ENCODE assay signal across 4 worm cellular contexts in the genomic region with DNA sequence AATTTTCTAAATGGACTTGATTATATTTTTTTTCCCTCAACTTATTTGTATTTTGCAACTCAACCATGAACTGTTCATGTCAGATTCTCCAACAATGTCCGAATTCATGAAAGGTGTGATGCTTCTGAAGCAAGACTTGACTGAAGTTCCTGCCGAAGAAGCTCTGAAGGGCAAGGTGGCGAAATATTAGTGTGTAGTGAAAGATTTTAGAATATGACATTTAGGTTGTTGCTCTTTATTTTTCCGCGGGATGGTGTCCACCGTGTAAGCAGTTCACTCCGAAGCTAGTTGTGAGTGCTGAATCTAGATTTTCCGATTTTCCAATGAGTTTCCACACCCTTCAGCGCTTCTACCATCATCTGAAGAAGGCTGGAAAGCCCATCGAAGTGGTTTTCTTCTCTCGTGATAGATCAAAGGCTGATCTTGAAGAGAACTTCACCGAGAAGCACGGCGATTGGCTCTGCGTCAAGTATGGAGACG.
TF ChIP-seq lines count a peak whose summit lies in the region.

A gene (plus strand): TSS at position 51 of the 480 bp plus-strand sequence.

TF ChIP-seq in whole organism, L1 larva, 84 proteins besides CTCF, POLR2A, EP300 and RAD21:
- peak; percentile 18 for TF ChIP-seq rnt-1 (tag; optimal IDR thresholded peaks at IDR 0.05; lab: Kevin White, UChicago)
- TF ChIP-seq ama-1 (optimal IDR thresholded peaks at IDR 0.05; lab: Kevin White, UChicago), result peak; percentile 61
- no peak for TF ChIP-seq tlp-1 (tag; optimal IDR thresholded peaks at IDR 0.05; lab: Kevin White, UChicago)

TF ChIP-seq in whole organism, L3 larva, 47 proteins besides CTCF, POLR2A, EP300 and RAD21:
- TF ChIP-seq eor-1 (tag; optimal IDR thresholded peaks at IDR 0.05; lab: Kevin White, UChicago) (no peak), ama-1 (optimal IDR thresholded peaks at IDR 0.05; lab: Kevin White, UChicago) (peak; percentile 78)

TF ChIP-seq in whole organism, L4 larva, 104 proteins besides CTCF, POLR2A, EP300 and RAD21 (continues in another document):
- TF ChIP-seq ceh-32 (tag; optimal IDR thresholded peaks at IDR 0.05; lab: Kevin White, UChicago; ENCODE audit: poor library complexity) (no peak), duxl-1 (tag; optimal IDR thresholded peaks at IDR 0.05; lab: Kevin White, UChicago; ENCODE audit: poor library complexity) (no peak), F10B5.3 (tag; optimal IDR thresholded peaks at IDR 0.05; lab: Kevin White, UChicago) (no peak), snpc-1.2 (GFP tag; IDR thresholded peaks at IDR 0.05; lab: Robert Waterston, UW) (peak; percentile 55; the same call in 1 of the 2 replicates), jun-1 (tag; optimal IDR thresholded peaks at IDR 0.05; lab: Kevin White, UChicago) (no peak), ceh-28 (tag; optimal IDR thresholded peaks at IDR 0.05; lab: Kevin White, UChicago) (no peak), saeg-2 (GFP tag; IDR thresholded peaks at IDR 0.05; lab: Robert Waterston, UW) (peak; percentile 36; the same call in 1 of the 2 replicates), rbr-2 (tag; optimal IDR thresholded peaks at IDR 0.05; lab: Kevin White, UChicago) (no peak), ces-1 (GFP tag; optimal IDR thresholded peaks at IDR 0.05; lab: Kevin White, UChicago) (no peak), T20F7.1 (GFP tag; optimal IDR thresholded peaks at IDR 0.05; lab: Kevin White, UChicago) (no peak), nhr-42 (GFP tag; IDR thresholded peaks at IDR 0.05; lab: Robert Waterston, UW) (0 out of 2 replicates have a peak, but pooled peaks have one; percentile 49), lin-13 (GFP tag; optimal IDR thresholded peaks at IDR 0.05; lab: Kevin White, UChicago) (no peak), unc-39 (tag; optimal IDR thresholded peaks at IDR 0.05; lab: Kevin White, UChicago) (no peak), nhr-111 (GFP tag; optimal IDR thresholded peaks at IDR 0.05; lab: Kevin White, UChicago) (peak; percentile 9), dve-1 (tag; optimal IDR thresholded peaks at IDR 0.05; lab: Kevin White, UChicago; ENCODE audit: insufficient read depth) (no peak), nhr-11 (tag; optimal IDR thresholded peaks at IDR 0.05; lab: Kevin White, UChicago) (no peak), Y75B8A.6 (GFP tag; IDR thresholded peaks at IDR 0.05; lab: Robert Waterston, UW) (0 out of 2 replicates have a peak, but pooled peaks have one; percentile 50), daf-12 (tag; optimal IDR thresholded peaks at IDR 0.05; lab: Kevin White, UChicago) (no peak), daf-16 (GFP tag; optimal IDR thresholded peaks at IDR 0.05; lab: Kevin White, UChicago) (no peak), daf-16 (tag; optimal IDR thresholded peaks at IDR 0.05; lab: Kevin White, UChicago) (peak; percentile 2), zfp-2 (tag; optimal IDR thresholded peaks at IDR 0.05; lab: Kevin White, UChicago) (no peak), mep-1 (tag; optimal IDR thresholded peaks at IDR 0.05; lab: Kevin White, UChicago) (no peak), T26A8.4 (GFP tag; IDR thresholded peaks at IDR 0.05; lab: Robert Waterston, UW) (0 out of 2 replicates have a peak, but pooled peaks have one; percentile 54), lin-38 (GFP tag; IDR thresholded peaks at IDR 0.05; lab: Robert Waterston, UW) (peak; percentile 54), ceh-82 (tag; optimal IDR thresholded peaks at IDR 0.05; lab: Kevin White, UChicago) (no peak), pqm-1 (tag; optimal IDR thresholded peaks at IDR 0.05; lab: Kevin White, UChicago) (no peak), daf-19 (GFP tag; conservative IDR thresholded peaks at IDR 0.05; lab: Robert Waterston, UW) (no peak), egl-43 (GFP tag; IDR thresholded peaks at IDR 0.05; lab: Robert Waterston, UW) (no peak), arid-1 (GFP tag; conservative IDR thresholded peaks at IDR 0.05; lab: Robert Waterston, UW) (0 out of 2 replicates have a peak, but pooled peaks have one; percentile 29), ama-1 (optimal IDR thresholded peaks at IDR 0.05; lab: Kevin White, UChicago) (peak; percentile 60), sdz-12 (GFP tag; optimal IDR thresholded peaks at IDR 0.05; lab: Kevin White, UChicago) (no peak), unc-62 (GFP tag; optimal IDR thresholded peaks at IDR 0.05 in 1 of 2; lab: Kevin White, UChicago) (no peak), unc-62 (tag; optimal IDR thresholded peaks at IDR 0.05; lab: Kevin White, UChicago) (no peak), aha-1 (tag; lab: Kevin White, UChicago) (peak; percentile 19), lin-29 (GFP tag; IDR thresholded peaks at IDR 0.05; lab: Robert Waterston, UW) (no peak), lin-15B (tag; optimal IDR thresholded peaks at IDR 0.05; lab: Kevin White, UChicago) (no peak), pha-4 (GFP tag; IDR thresholded peaks at IDR 0.05; lab: Robert Waterston, UW) (0 out of 2 replicates have a peak, but pooled peaks have one; percentile 35), pha-4 (tag; optimal IDR thresholded peaks at IDR 0.05; lab: Kevin White, UChicago) (no peak), ztf-7 (tag; optimal IDR thresholded peaks at IDR 0.05; lab: Kevin White, UChicago) (no peak), R02D3.7 (tag; optimal IDR thresholded peaks at IDR 0.05; lab: Kevin White, UChicago) (no peak)

TF ChIP-seq in whole organism, young adult, 124 proteins besides CTCF, POLR2A, EP300 and RAD21 (continues in another document):
- TF ChIP-seq F22D6.2 (tag; optimal IDR thresholded peaks at IDR 0.05; lab: Kevin White, UChicago), result no peak
- TF ChIP-seq F52B5.7 (tag; optimal IDR thresholded peaks at IDR 0.05; lab: Kevin White, UChicago), result peak; percentile 42
- TF ChIP-seq unc-130 (GFP tag; optimal IDR thresholded peaks at IDR 0.05; lab: Kevin White, UChicago), result no peak
- no peak for TF ChIP-seq K12H6.12 (tag; optimal IDR thresholded peaks at IDR 0.05; lab: Kevin White, UChicago)
- no peak for TF ChIP-seq attf-3 (GFP tag; conservative IDR thresholded peaks at IDR 0.05; lab: Robert Waterston, UW)
- TF ChIP-seq F37B4.10 (GFP tag; IDR thresholded peaks at IDR 0.05; lab: Robert Waterston, UW), result no peak
- TF ChIP-seq Y53F4B.3 (GFP tag; IDR thresholded peaks at IDR 0.05; lab: Robert Waterston, UW), result no peak
- no peak for TF ChIP-seq repo-1 (tag; optimal IDR thresholded peaks at IDR 0.05; lab: Kevin White, UChicago)
- TF ChIP-seq die-1 (tag; optimal IDR thresholded peaks at IDR 0.05; lab: Kevin White, UChicago), result no peak
- TF ChIP-seq let-607 (tag; optimal IDR thresholded peaks at IDR 0.05; lab: Kevin White, UChicago), result no peak
- TF ChIP-seq hlh-12 (tag; optimal IDR thresholded peaks at IDR 0.05; lab: Kevin White, UChicago), result no peak
- peak; percentile 62; the same call in 1 of the 2 replicates for TF ChIP-seq lin-26 (GFP tag; IDR thresholded peaks at IDR 0.05; lab: Robert Waterston, UW)
- TF ChIP-seq dpl-1 (GFP tag; optimal IDR thresholded peaks at IDR 0.05; lab: Kevin White, UChicago), result no peak
- TF ChIP-seq snpc-1.3 (tag; optimal IDR thresholded peaks at IDR 0.05; lab: Kevin White, UChicago; ENCODE audit: insufficient read depth), result no peak
- TF ChIP-seq egrh-3 (GFP tag; IDR thresholded peaks at IDR 0.05; lab: Robert Waterston, UW), result no peak
- no peak for TF ChIP-seq nhr-179 (tag; optimal IDR thresholded peaks at IDR 0.05; lab: Kevin White, UChicago)
- no peak for TF ChIP-seq ztf-3 (GFP tag; optimal IDR thresholded peaks at IDR 0.05; lab: Kevin White, UChicago)
- TF ChIP-seq F39B2.1 (GFP tag; IDR thresholded peaks at IDR 0.05; lab: Robert Waterston, UW), result peak; percentile 9; the same call in 1 of the 2 replicates
- peak; percentile 18 for TF ChIP-seq T07F8.4 (tag; optimal IDR thresholded peaks at IDR 0.05; lab: Kevin White, UChicago)
- TF ChIP-seq B0019.2 (GFP tag; conservative IDR thresholded peaks at IDR 0.05; lab: Robert Waterston, UW), result no peak
- no peak for TF ChIP-seq ztf-18 (tag; optimal IDR thresholded peaks at IDR 0.05; lab: Kevin White, UChicago)
- no peak for TF ChIP-seq aptf-2 (GFP tag; conservative IDR thresholded peaks at IDR 0.05; lab: Robert Waterston, UW)
- TF ChIP-seq D2030.7 (GFP tag; IDR thresholded peaks at IDR 0.05; lab: Robert Waterston, UW), result 0 out of 2 replicates have a peak, but pooled peaks have one; percentile 9
- no peak for TF ChIP-seq F57C9.4 (tag; optimal IDR thresholded peaks at IDR 0.05; lab: Kevin White, UChicago)
- TF ChIP-seq mes-4 (tag; optimal IDR thresholded peaks at IDR 0.05; lab: Kevin White, UChicago), result no peak
- TF ChIP-seq unc-62 (GFP tag; optimal IDR thresholded peaks at IDR 0.05; lab: Kevin White, UChicago), result no peak
- peak; percentile 77 for TF ChIP-seq hsf-1 (GFP tag; IDR thresholded peaks at IDR 0.05; lab: Robert Waterston, UW)
- peak; percentile 86 for TF ChIP-seq B0336.3 (GFP tag; IDR thresholded peaks at IDR 0.05; lab: Robert Waterston, UW)
- TF ChIP-seq fkh-3 (tag; optimal IDR thresholded peaks at IDR 0.05; lab: Kevin White, UChicago), result peak; percentile 47
- no peak for TF ChIP-seq gei-17 (GFP tag; optimal IDR thresholded peaks at IDR 0.05; lab: Kevin White, UChicago)
- 0 out of 2 replicates have a peak, but pooled peaks have one; percentile 32 for TF ChIP-seq Y79H2A.3 (GFP tag; conservative IDR thresholded peaks at IDR 0.05; lab: Robert Waterston, UW)
- no peak for TF ChIP-seq ceh-27 (GFP tag; optimal IDR thresholded peaks at IDR 0.05; lab: Kevin White, UChicago)
- TF ChIP-seq egl-18 (GFP tag; IDR thresholded peaks at IDR 0.05; lab: Robert Waterston, UW), result no peak
- TF ChIP-seq attf-5 (GFP tag; optimal IDR thresholded peaks at IDR 0.05; lab: Kevin White, UChicago), result no peak
- no peak for TF ChIP-seq dpff-1 (tag; optimal IDR thresholded peaks at IDR 0.05; lab: Kevin White, UChicago)
- TF ChIP-seq madf-3 (GFP tag; IDR thresholded peaks at IDR 0.05; lab: Robert Waterston, UW), result no peak
- no peak for TF ChIP-seq efl-1 (GFP tag; optimal IDR thresholded peaks at IDR 0.05; lab: Kevin White, UChicago)
- no peak for TF ChIP-seq rec-8 (tag; optimal IDR thresholded peaks at IDR 0.05; lab: Kevin White, UChicago)
- TF ChIP-seq cebp-1 (GFP tag; IDR thresholded peaks at IDR 0.05; lab: Robert Waterston, UW), result no peak
- peak; percentile 4 for TF ChIP-seq cebp-1 (tag; optimal IDR thresholded peaks at IDR 0.05; lab: Kevin White, UChicago)
- TF ChIP-seq hmg-1.2 (GFP tag; IDR thresholded peaks at IDR 0.05; lab: Robert Waterston, UW), result 0 out of 2 replicates have a peak, but pooled peaks have one; percentile 14
- TF ChIP-seq ceh-40 (GFP tag; IDR thresholded peaks at IDR 0.05; lab: Robert Waterston, UW), result 0 out of 2 replicates have a peak, but pooled peaks have one; percentile 26
- no peak for TF ChIP-seq C17E4.6 (GFP tag; IDR thresholded peaks at IDR 0.05; lab: Robert Waterston, UW)
- 0 out of 2 replicates have a peak, but pooled peaks have one; percentile 14 for TF ChIP-seq ceh-100 (GFP tag; IDR thresholded peaks at IDR 0.05; lab: Robert Waterston, UW)
- peak; percentile 6 for TF ChIP-seq tlf-1 (GFP tag; optimal IDR thresholded peaks at IDR 0.05; lab: Kevin White, UChicago)
- no peak for TF ChIP-seq T26A5.8 (tag; optimal IDR thresholded peaks at IDR 0.05; lab: Kevin White, UChicago)
